Worm (Caenorhabditis elegans): ENCODE results near the gene otpl-5.

The otpl-5 gene

ce11 chrV:8500348-8500747, 29.0 kb upstream of the otpl-5 start (continued):
- peak; percentile 99 for TF ChIP-seq ceh-14 (tag; optimal IDR thresholded peaks at IDR 0.05)
- peak; percentile 98 for TF ChIP-seq sox-2 (GFP tag; IDR thresholded peaks at IDR 0.05)
- peak; percentile 99 for TF ChIP-seq ztf-16 (tag; optimal IDR thresholded peaks at IDR 0.05)
- TF ChIP-seq ceh-31 (tag; optimal IDR thresholded peaks at IDR 0.05) = peak; percentile 97
- TF ChIP-seq Y22D7AL.16 (tag; optimal IDR thresholded peaks at IDR 0.05) = peak; percentile 99
- TF ChIP-seq C08G9.2 (tag; optimal IDR thresholded peaks at IDR 0.05) = peak; percentile 96
- TF ChIP-seq zip-5 (tag; optimal IDR thresholded peaks at IDR 0.05) = peak; percentile 92
- TF ChIP-seq hlh-6 (tag; optimal IDR thresholded peaks at IDR 0.05) = peak; percentile 99
- peak; percentile 95 for TF ChIP-seq K09A11.1 (tag; optimal IDR thresholded peaks at IDR 0.05; ENCODE audit: insufficient read depth)
- peak; percentile 99 for TF ChIP-seq elt-2 (tag; optimal IDR thresholded peaks at IDR 0.05)
- peak; percentile 95 for TF ChIP-seq fkh-10 (GFP tag; optimal IDR thresholded peaks at IDR 0.05)
- peak; percentile 98 for TF ChIP-seq ttx-3 (tag; optimal IDR thresholded peaks at IDR 0.05)
- TF ChIP-seq sox-4 (tag; optimal IDR thresholded peaks at IDR 0.05) = peak; percentile 100
- TF ChIP-seq pag-3 (tag; optimal IDR thresholded peaks at IDR 0.05; ENCODE audit: borderline replicate concordance) = peak; percentile 98
- TF ChIP-seq tbx-7 (tag; optimal IDR thresholded peaks at IDR 0.05) = peak; percentile 73
- peak; percentile 98 for TF ChIP-seq npax-4 (tag; optimal IDR thresholded peaks at IDR 0.05)
- peak; percentile 98 for TF ChIP-seq ref-2 (tag; optimal IDR thresholded peaks at IDR 0.05)
- TF ChIP-seq mec-3 (tag; optimal IDR thresholded peaks at IDR 0.05; ENCODE audit: borderline replicate concordance) = peak; percentile 99
- peak; percentile 98 for TF ChIP-seq ahr-1 (tag; optimal IDR thresholded peaks at IDR 0.05)
- TF ChIP-seq lim-6 (tag; optimal IDR thresholded peaks at IDR 0.05) = peak; percentile 98
- peak; percentile 77 for TF ChIP-seq hlh-30 (tag; optimal IDR thresholded peaks at IDR 0.05; ENCODE audit: insufficient read depth)

ce11 chrV:8507324-8507723, 22.0 kb upstream of the otpl-5 start, which contains the start of gene ZK994.6:
ZK994.6 (minus strand) TSS chrV:8507424.
- TF ChIP-seq ceh-6 (GFP tag; optimal IDR thresholded peaks at IDR 0.05) (no peak), C08G9.2 (tag; optimal IDR thresholded peaks at IDR 0.05) (no peak), ets-4 (tag; optimal IDR thresholded peaks at IDR 0.05) (no peak), F13H6.1 (tag; optimal IDR thresholded peaks at IDR 0.05) (no peak), hlh-8 (tag; optimal IDR thresholded peaks at IDR 0.05) (no peak), ceh-14 (tag; optimal IDR thresholded peaks at IDR 0.05) (no peak), lin-11 (tag; optimal IDR thresholded peaks at IDR 0.05) (no peak), tbx-2 (tag; optimal IDR thresholded peaks at IDR 0.05) (no peak)

- TF ChIP-seq syd-9 (tag; optimal IDR thresholded peaks at IDR 0.05) (no peak), mec-3 (tag; optimal IDR thresholded peaks at IDR 0.05; ENCODE audit: borderline replicate concordance) (no peak), ceh-22 (tag; optimal IDR thresholded peaks at IDR 0.05) (no peak), pag-3 (tag; optimal IDR thresholded peaks at IDR 0.05; ENCODE audit: borderline replicate concordance) (no peak), fkh-6 (tag; optimal IDR thresholded peaks at IDR 0.05) (no peak), ref-2 (tag; optimal IDR thresholded peaks at IDR 0.05) (no peak), ceh-48 (tag; optimal IDR thresholded peaks at IDR 0.05) (no peak), ceh-9 (tag; optimal IDR thresholded peaks at IDR 0.05) (no peak), elt-2 (tag; optimal IDR thresholded peaks at IDR 0.05) (no peak), ceh-18 (tag; optimal IDR thresholded peaks at IDR 0.05) (no peak), ahr-1 (tag; optimal IDR thresholded peaks at IDR 0.05) (no peak), unc-86 (tag; optimal IDR thresholded peaks at IDR 0.05) (no peak), elt-4 (tag; optimal IDR thresholded peaks at IDR 0.05) (no peak), pha-4 (tag; optimal IDR thresholded peaks at IDR 0.05) (no peak), ceh-6 (GFP tag; optimal IDR thresholded peaks at IDR 0.05) (no peak), dve-1 (tag; optimal IDR thresholded peaks at IDR 0.05) (no peak), unc-42 (tag; optimal IDR thresholded peaks at IDR 0.05) (no peak), pax-1 (tag; optimal IDR thresholded peaks at IDR 0.05) (no peak)
These were observed 16.0 kb upstream of the otpl-5 start, which contains the start of gene F45F2.9 for ce11 chrV:8513361-8513760. F45F2.9 (minus strand) TSS chrV:8513461.

Measured in whole organism, late embryonic.